Fruit fly (Drosophila melanogaster): ENCODE measurements around the gene Cyp4ae1.

The Cyp4ae1 gene

dm6 chrX:2178802-2179201 lies at the start of gene Cyp4ae1:
Gene Cyp4ae1 (plus strand): TSS chrX:2179007.
- TF ChIP-seq psq (optimal IDR thresholded peaks at IDR 0.05) (no peak), pan (optimal IDR thresholded peaks at IDR 0.05) (no peak), usp (GFP tag; optimal IDR thresholded peaks at IDR 0.05) (no peak), Dll (optimal IDR thresholded peaks at IDR 0.05) (no peak), EcR (GFP tag; optimal IDR thresholded peaks at IDR 0.05) (no peak), CG8478 (optimal IDR thresholded peaks at IDR 0.05) (no peak)

dm6 chrX:2134226-2134880 lies 44.5 kb upstream of the Cyp4ae1 start:
- no peak for TF ChIP-seq Dll (optimal IDR thresholded peaks at IDR 0.05)
- TF ChIP-seq CG8478 (optimal IDR thresholded peaks at IDR 0.05) = no peak
- TF ChIP-seq usp (GFP tag; optimal IDR thresholded peaks at IDR 0.05) = no peak
- TF ChIP-seq pan (optimal IDR thresholded peaks at IDR 0.05) = no peak
- TF ChIP-seq psq (optimal IDR thresholded peaks at IDR 0.05) = no peak
- TF ChIP-seq EcR (GFP tag; optimal IDR thresholded peaks at IDR 0.05) = no peak

- TF ChIP-seq psq (optimal IDR thresholded peaks at IDR 0.05) (no peak), pan (optimal IDR thresholded peaks at IDR 0.05) (peak; percentile 60), usp (GFP tag; optimal IDR thresholded peaks at IDR 0.05) (no peak), EcR (GFP tag; optimal IDR thresholded peaks at IDR 0.05) (no peak)
These were observed 43.6 kb upstream of the Cyp4ae1 start for dm6 chrX:2134965-2135758.

DNA sequence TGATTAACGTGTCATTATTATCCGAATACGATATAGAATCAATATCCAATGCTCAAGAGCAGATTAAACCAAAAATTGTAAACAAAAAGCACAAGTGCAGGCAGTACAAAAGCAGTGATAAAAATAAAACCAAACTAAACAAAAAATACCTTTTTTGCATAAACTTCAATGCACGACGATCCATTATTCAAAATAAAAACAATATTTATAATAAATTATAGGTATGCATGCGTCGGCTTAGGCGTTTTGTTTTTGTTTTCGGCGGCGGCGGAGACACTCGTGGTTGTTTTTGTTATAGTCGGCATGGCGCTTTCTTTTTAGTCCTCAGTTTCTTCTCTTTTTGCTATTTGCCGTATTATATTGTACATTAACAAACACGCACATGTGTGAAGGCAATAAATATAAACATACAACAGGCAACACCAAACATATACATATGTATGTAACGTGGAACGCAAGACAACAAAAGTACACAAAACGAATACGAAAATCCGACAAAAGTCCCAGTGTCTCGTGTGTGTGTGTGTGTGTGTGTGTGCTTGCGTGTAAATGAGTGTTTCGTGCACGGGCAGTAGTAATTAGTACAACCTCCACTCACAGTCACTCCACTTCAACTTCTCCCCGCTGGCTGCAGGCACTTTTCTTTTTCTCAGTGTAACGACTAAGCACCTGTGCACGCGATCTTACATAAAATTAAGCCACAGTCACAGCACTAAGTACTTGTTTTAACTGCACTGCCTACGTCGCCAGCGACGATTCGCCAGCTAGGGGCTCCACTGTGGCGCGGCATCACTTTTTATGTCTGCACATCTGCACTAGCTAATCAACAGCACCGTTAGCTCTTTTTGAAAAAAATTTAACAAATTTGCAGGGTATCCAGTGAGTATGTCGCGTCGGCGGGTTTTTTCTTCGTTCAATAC lies 42.7 kb upstream of the Cyp4ae1 start:
- TF ChIP-seq pan (optimal IDR thresholded peaks at IDR 0.05) (no peak), EcR (GFP tag; optimal IDR thresholded peaks at IDR 0.05) (no peak), psq (optimal IDR thresholded peaks at IDR 0.05) (no peak), usp (GFP tag; optimal IDR thresholded peaks at IDR 0.05) (no peak), CG8478 (optimal IDR thresholded peaks at IDR 0.05) (no peak), Dll (optimal IDR thresholded peaks at IDR 0.05) (no peak)

DNA sequence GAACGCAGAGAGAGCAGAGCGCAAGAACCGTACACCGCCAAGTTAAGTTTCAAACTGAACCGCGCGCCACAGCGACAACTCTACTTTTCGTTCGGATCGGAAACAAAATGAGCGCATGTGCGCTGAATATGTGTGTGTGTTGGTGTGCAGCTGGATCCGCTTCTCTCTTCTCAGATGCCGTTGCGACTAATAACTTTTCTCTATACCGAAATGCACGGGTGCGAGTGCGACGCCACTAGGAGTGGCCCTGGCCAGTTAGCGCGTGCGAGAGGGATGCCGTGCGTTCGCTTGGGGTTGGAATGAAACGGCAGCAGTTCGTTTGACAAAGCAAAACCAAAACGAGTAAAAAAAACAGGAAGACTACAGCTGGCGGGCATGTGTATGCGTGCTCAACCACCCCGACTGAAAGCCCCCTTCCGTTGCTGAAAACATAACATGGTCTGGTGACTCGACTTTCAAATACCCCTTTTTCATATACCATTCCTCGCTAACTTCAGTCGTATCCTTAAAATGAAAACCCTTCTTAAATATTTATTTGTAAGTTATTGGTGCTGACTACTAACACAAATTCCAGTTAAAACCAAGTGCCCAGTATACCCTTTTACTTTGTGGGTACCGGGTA lies 41.9 kb upstream of the Cyp4ae1 start:
- TF ChIP-seq EcR (GFP tag; optimal IDR thresholded peaks at IDR 0.05) (peak in 1 of 2 experiments; percentile 39), CG8478 (optimal IDR thresholded peaks at IDR 0.05) (peak; percentile 82), pan (optimal IDR thresholded peaks at IDR 0.05) (peak; percentile 98), usp (GFP tag; optimal IDR thresholded peaks at IDR 0.05) (no peak)

DNA sequence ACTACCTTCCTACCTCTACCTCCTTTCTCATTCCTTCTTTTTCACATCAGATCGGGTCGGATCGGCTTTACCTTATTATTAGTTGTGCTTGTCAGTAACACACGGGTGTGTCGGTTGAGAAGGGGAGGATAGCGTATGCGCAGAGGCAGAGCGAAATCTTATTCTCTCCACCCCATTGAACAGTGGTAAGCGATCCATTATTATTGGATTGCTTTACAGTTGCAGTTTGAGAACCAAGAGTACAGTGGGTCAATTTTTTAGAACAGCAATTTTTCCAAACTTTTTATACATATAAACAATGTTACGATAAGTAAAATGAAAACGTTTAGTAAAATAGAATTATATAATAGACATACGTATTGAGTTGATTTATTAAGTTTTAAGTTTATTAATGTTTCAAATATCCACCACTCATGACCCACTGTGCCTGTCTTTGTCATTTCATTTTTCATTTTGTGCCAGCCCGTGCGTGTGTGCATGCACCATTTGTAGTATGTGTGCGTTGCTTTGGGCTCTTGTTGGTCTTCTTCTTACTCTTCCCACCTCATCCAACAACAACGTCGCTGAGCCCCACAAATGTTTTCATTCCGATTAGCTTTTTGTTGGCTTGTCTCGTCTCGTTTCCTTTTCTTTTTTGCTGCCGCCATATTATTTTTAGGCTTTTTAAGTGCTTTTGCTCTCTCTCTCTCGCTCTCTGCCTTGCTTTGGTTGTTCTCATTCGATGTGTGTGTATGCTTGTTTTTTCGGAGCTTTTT lies 41.0 kb upstream of the Cyp4ae1 start:
- TF ChIP-seq EcR (GFP tag; optimal IDR thresholded peaks at IDR 0.05) (peak in 1 of 2 experiments; percentile 20), psq (optimal IDR thresholded peaks at IDR 0.05) (no peak), usp (GFP tag; optimal IDR thresholded peaks at IDR 0.05) (no peak)

dm6 chrX:2138342-2138416 lies 40.6 kb upstream of the Cyp4ae1 start, which contains the start of gene ph-p:
Gene ph-p (minus strand): TSS chrX:2138371.
- TF ChIP-seq pan (optimal IDR thresholded peaks at IDR 0.05) (no peak), EcR (GFP tag; optimal IDR thresholded peaks at IDR 0.05) (no peak), Dll (optimal IDR thresholded peaks at IDR 0.05) (no peak), psq (optimal IDR thresholded peaks at IDR 0.05) (no peak), CG8478 (optimal IDR thresholded peaks at IDR 0.05) (no peak), usp (GFP tag; optimal IDR thresholded peaks at IDR 0.05) (no peak)

dm6 chrX:2138417-2138816 lies 40.4 kb upstream of the Cyp4ae1 start:
- peak in 1 of 2 experiments; percentile 24 for TF ChIP-seq EcR (GFP tag; optimal IDR thresholded peaks at IDR 0.05)
- no peak for TF ChIP-seq Dll (optimal IDR thresholded peaks at IDR 0.05)

dm6 chrX:2139610-2140009 lies 39.2 kb upstream of the Cyp4ae1 start:
- TF ChIP-seq usp (GFP tag; optimal IDR thresholded peaks at IDR 0.05) (no peak), CG8478 (optimal IDR thresholded peaks at IDR 0.05) (no peak), psq (optimal IDR thresholded peaks at IDR 0.05) (no peak), Dll (optimal IDR thresholded peaks at IDR 0.05) (no peak), pan (optimal IDR thresholded peaks at IDR 0.05) (no peak), EcR (GFP tag; optimal IDR thresholded peaks at IDR 0.05) (no peak)

dm6 chrX:2140487-2140886 lies 38.3 kb upstream of the Cyp4ae1 start:
- TF ChIP-seq pan (optimal IDR thresholded peaks at IDR 0.05) (no peak), CG8478 (optimal IDR thresholded peaks at IDR 0.05) (peak; percentile 39), Dll (optimal IDR thresholded peaks at IDR 0.05) (no peak)

- TF ChIP-seq Dll (optimal IDR thresholded peaks at IDR 0.05) (peak; percentile 64), pan (optimal IDR thresholded peaks at IDR 0.05) (no peak), CG8478 (optimal IDR thresholded peaks at IDR 0.05) (no peak)
These were observed 37.5 kb upstream of the Cyp4ae1 start, which contains the start of gene D2hgdh for dm6 chrX:2141159-2141853. Gene D2hgdh (plus strand): TSS chrX:2141489.

All from whole organism.